Fruit fly (Drosophila melanogaster): ENCODE data around the gene CG43251.

dm6 chr3L:20796757-20797156 lies 38.1 kb downstream of the CG43251 start:
- TF ChIP-seq woc (GFP tag; optimal IDR thresholded peaks at IDR 0.05) (no peak), Vsx2 (GFP tag; optimal IDR thresholded peaks at IDR 0.05; ENCODE audit: partially characterized antibody) (no peak), psq (GFP tag; optimal IDR thresholded peaks at IDR 0.05) (no peak), pan (optimal IDR thresholded peaks at IDR 0.05) (no peak), N (GFP tag; optimal IDR thresholded peaks at IDR 0.05) (no peak), usp (GFP tag; optimal IDR thresholded peaks at IDR 0.05) (no peak), fru (GFP tag; optimal IDR thresholded peaks at IDR 0.05) (no peak), Dif (GFP tag; optimal IDR thresholded peaks at IDR 0.05; ENCODE audit: partially characterized antibody) (no peak), tai (GFP tag; optimal IDR thresholded peaks at IDR 0.05) (no peak), Hr78 (GFP tag; optimal IDR thresholded peaks at IDR 0.05) (no peak), CG9705 (GFP tag; optimal IDR thresholded peaks at IDR 0.05) (no peak), Rel (GFP tag; optimal IDR thresholded peaks at IDR 0.05) (no peak), Rel (tag; optimal IDR thresholded peaks at IDR 0.05) (no peak), sv (GFP tag; optimal IDR thresholded peaks at IDR 0.05) (no peak), h (GFP tag; optimal IDR thresholded peaks at IDR 0.05) (no peak)
